Worm (Caenorhabditis elegans) whole organism, L2 larva: ENCODE results near the gene C27A7.6.
"Not testable (repeated sequence)": the region's sequence is repeated elsewhere in the genome, so short reads cannot be mapped to it uniquely, and the experiment has no call there.

Source experiments
- R02D3.7 ChIP-seq: fragments of 150-350 bp; optimal IDR thresholded peaks from 2 replicates; lab custom pipeline; 2014; ENCODE audit warnings: missing biosample characterization, missing genetic modification characterization
- fos-1 ChIP-seq: fragments of 150-350 bp; optimal IDR thresholded peaks from 2 replicates; lab custom pipeline; 2014; ENCODE audit warnings: missing biosample characterization, missing genetic modification characterization
- lin-11 ChIP-seq: fragments of 150-350 bp; sonication (generic microtip); optimal IDR thresholded peaks from 2 replicates; lab custom pipeline; 2014; ENCODE audit warnings: missing biosample characterization, missing genetic modification characterization, inconsistent platforms, mixed read lengths
- lin-13 ChIP-seq: fragments of 150-350 bp; optimal IDR thresholded peaks from 2 replicates; lab custom pipeline; 2014; ENCODE audit warnings: missing biosample characterization, missing genetic modification reagents, missing genetic modification characterization
- nhr-10 ChIP-seq: sonication (generic microtip); optimal IDR thresholded peaks from 2 replicates; lab custom pipeline; 2017; ENCODE audit warnings: missing biosample characterization, missing genetic modification characterization
- nhr-25 ChIP-seq: fragments of 150-350 bp; sonication (generic microtip); optimal IDR thresholded peaks from 3 replicates; lab custom pipeline; 2014; ENCODE audit warnings: missing biosample characterization, missing genetic modification characterization
- unc-39 ChIP-seq: fragments of 150-350 bp; optimal IDR thresholded peaks from 2 replicates; lab custom pipeline; 2014; ENCODE audit warnings: missing biosample characterization, missing genetic modification characterization
- unc-62 ChIP-seq: fragments of 150-350 bp; optimal IDR thresholded peaks from 2 replicates; lab custom pipeline; 2014; ENCODE audit warnings: missing biosample characterization, missing genetic modification reagents, missing genetic modification characterization
- ztf-11 ChIP-seq: sonication (generic microtip); optimal IDR thresholded peaks from 2 replicates; lab custom pipeline; 2017; ENCODE audit warnings: missing biosample characterization, missing genetic modification characterization

- TF ChIP-seq nhr-25; nhr-10 (tag; lab: Kevin White, UChicago); unc-39 (tag; lab: Kevin White, UChicago); lin-11 (tag; lab: Kevin White, UChicago); unc-62 (GFP tag; lab: Kevin White, UChicago); fos-1 (tag; lab: Kevin White, UChicago); R02D3.7 (tag; lab: Kevin White, UChicago); ztf-11 (tag; lab: Kevin White, UChicago); lin-13 (GFP tag; lab: Kevin White, UChicago): not testable (repeated sequence)
Measured at ce11 chrV:12130688-12131087, at the start of gene C27A7.6.
